Fruit fly (Drosophila melanogaster) whole organism, embryonic: ENCODE data around the gene CG16749.

ENCODE experiments used
- Bdp1 ChIP-seq: fragments of 200-800 bp; sonication (Bioruptor generic); optimal IDR thresholded peaks from 3 replicates; lab custom pipeline; 2016; ENCODE audit warnings: missing biosample characterization, missing genetic modification characterization
- CG1233 ChIP-seq: fragments of 200-800 bp; sonication (Bioruptor generic); optimal IDR thresholded peaks from 4 replicates; lab custom pipeline; 2018; ENCODE audit warnings: missing biosample characterization, mild to moderate bottlenecking, missing genetic modification characterization
- CG13296 ChIP-seq: fragments of 200-800 bp; sonication (Bioruptor generic); optimal IDR thresholded peaks from 3 replicates; lab custom pipeline; 2018; ENCODE audit warnings: missing biosample characterization, mild to moderate bottlenecking, missing genetic modification characterization
- CG14860 ChIP-seq: fragments of 200-800 bp; sonication (Bioruptor generic); IDR thresholded peaks from 3 replicates; pipeline ENCODE4 v1.3.6; 2022; ENCODE audit warnings: missing biosample characterization, missing genetic modification characterization; ENCODE audit not compliant: partially characterized antibody
- CG15011 ChIP-seq: fragments of 200-800 bp; sonication (Bioruptor generic); optimal IDR thresholded peaks from 3 replicates; lab custom pipeline; 2018; ENCODE audit warnings: missing biosample characterization, mild to moderate bottlenecking, missing genetic modification characterization
- CG17328 ChIP-seq: fragments of 200-800 bp; sonication (Bioruptor generic); IDR thresholded peaks from 2 replicates; pipeline ENCODE4 v1.3.6; 2022; ENCODE audit warnings: missing biosample characterization, missing genetic modification characterization
- CG17359 ChIP-seq: fragments of 200-800 bp; sonication (Bioruptor generic); optimal IDR thresholded peaks from 3 replicates; lab custom pipeline; 2018; ENCODE audit warnings: missing biosample characterization, mild to moderate bottlenecking, missing genetic modification characterization, moderate library complexity
- CG18262 ChIP-seq: fragments of 200-800 bp; optimal IDR thresholded peaks from 3 replicates; lab custom pipeline; 2019; ENCODE audit warnings: missing biosample characterization, mild to moderate bottlenecking, missing genetic modification characterization, moderate library complexity
- CG1832 ChIP-seq: fragments of 200-800 bp; sonication (Bioruptor generic); optimal IDR thresholded peaks from 2 replicates; lab custom pipeline; 2017; ENCODE audit warnings: missing biosample characterization, mild to moderate bottlenecking, missing genetic modification characterization, inconsistent platforms
- CG18599 ChIP-seq: fragments of 200-800 bp; sonication (Bioruptor generic); optimal IDR thresholded peaks from 3 replicates; lab custom pipeline; 2017; ENCODE audit warnings: missing biosample characterization, missing genetic modification characterization, mild to moderate bottlenecking, moderate library complexity, missing genetic modification reagents
- CG18764 ChIP-seq: fragments of 200-800 bp; sonication (Bioruptor generic); optimal IDR thresholded peaks from 3 replicates; lab custom pipeline; 2016; ENCODE audit warnings: missing biosample characterization, missing genetic modification characterization
- CG2202 ChIP-seq: fragments of 200-800 bp; sonication (Bioruptor generic); optimal IDR thresholded peaks from 2 replicates; lab custom pipeline; 2018; ENCODE audit warnings: missing biosample characterization, mild to moderate bottlenecking, missing genetic modification characterization
- CG2712 ChIP-seq: fragments of 200-800 bp; optimal IDR thresholded peaks from 3 replicates; lab custom pipeline; 2019; ENCODE audit warnings: missing biosample characterization, mild to moderate bottlenecking, missing genetic modification characterization, moderate library complexity
- CG30020 ChIP-seq: fragments of 200-800 bp; optimal IDR thresholded peaks from 2 replicates; lab custom pipeline; 2019; ENCODE audit warnings: missing biosample characterization, mild to moderate bottlenecking, missing genetic modification characterization, moderate library complexity
- CG31224 ChIP-seq: fragments of 200-800 bp; sonication (Bioruptor generic); IDR thresholded peaks from 2 replicates; pipeline ENCODE4 v1.3.6; 2022; ENCODE audit warnings: missing biosample characterization, missing genetic modification characterization
- CG31388 ChIP-seq: fragments of 200-800 bp; sonication (Bioruptor generic); optimal IDR thresholded peaks from 2 replicates; lab custom pipeline; 2016; ENCODE audit warnings: missing biosample characterization, missing genetic modification characterization
- CG42726 ChIP-seq: fragments of 200-800 bp; sonication (Bioruptor generic); IDR thresholded peaks from 2 replicates; pipeline ENCODE4 v1.3.6; 2022; ENCODE audit warnings: missing biosample characterization, missing genetic modification characterization; ENCODE audit not compliant: partially characterized antibody
- CG4424 ChIP-seq: fragments of 200-800 bp; sonication (Bioruptor generic); optimal IDR thresholded peaks from 3 replicates; lab custom pipeline; 2016; ENCODE audit warnings: missing biosample characterization, missing genetic modification characterization
- CG4854 ChIP-seq: fragments of 200-800 bp; sonication (Bioruptor generic); optimal IDR thresholded peaks from 2 replicates; lab custom pipeline; 2016; ENCODE audit warnings: missing biosample characterization, missing genetic modification characterization, inconsistent platforms
- CG6654 ChIP-seq: fragments of 200-800 bp; sonication (Bioruptor generic); optimal IDR thresholded peaks from 2 replicates; lab custom pipeline; 2017; ENCODE audit warnings: missing biosample characterization, mild to moderate bottlenecking, missing genetic modification characterization
- CG7963 ChIP-seq: fragments of 200-800 bp; sonication (Bioruptor generic); IDR thresholded peaks from 3 replicates; pipeline ENCODE4 v1.3.6; 2022; ENCODE audit warnings: missing biosample characterization, missing genetic modification characterization; ENCODE audit not compliant: partially characterized antibody
- CG8359 ChIP-seq: fragments of 200-800 bp; sonication (Bioruptor generic); optimal IDR thresholded peaks from 2 replicates; lab custom pipeline; 2017; ENCODE audit warnings: missing biosample characterization, mild to moderate bottlenecking, missing genetic modification characterization, borderline replicate concordance
- CG9932 ChIP-seq: fragments of 200-800 bp; sonication (Bioruptor generic); IDR thresholded peaks from 2 replicates; pipeline ENCODE4 v1.3.6; 2022; ENCODE audit warnings: missing biosample characterization, missing genetic modification characterization
- Deaf1 ChIP-seq: fragments of 200-800 bp; optimal IDR thresholded peaks from 3 replicates; lab custom pipeline; 2019; ENCODE audit warnings: missing biosample characterization, mild to moderate bottlenecking, missing genetic modification characterization, moderate library complexity
- Drgx ChIP-seq: fragments of 200-800 bp; sonication (Bioruptor generic); IDR thresholded peaks from 2 replicates; pipeline ENCODE4 v1.3.6; 2022; ENCODE audit warnings: missing biosample characterization, missing genetic modification characterization
- Hmr ChIP-seq: fragments of 200-800 bp; sonication (Bioruptor generic); optimal IDR thresholded peaks from 3 replicates; lab custom pipeline; 2017; ENCODE audit warnings: mild to moderate bottlenecking, missing biosample characterization, missing genetic modification reagents, missing genetic modification characterization
- Hsf ChIP-seq: fragments of 200-800 bp; sonication (Bioruptor generic); optimal IDR thresholded peaks from 3 replicates; lab custom pipeline; 2016; ENCODE audit warnings: missing biosample characterization, missing genetic modification characterization
- Med ChIP-seq: fragments of 200-800 bp; sonication (Bioruptor generic); peaks from one replicate; lab custom pipeline; 2016; ENCODE audit warnings: missing biosample characterization, missing genetic modification characterization, mild to moderate bottlenecking, inconsistent platforms, moderate library complexity
- Pdp1 ChIP-seq, 2 experiments: fragments of 200-800 bp; sonication (Bioruptor generic); optimal IDR thresholded peaks; 3 replicates each; lab custom pipeline; 2016; ENCODE audit warnings: missing biosample characterization in 2 of 2, missing genetic modification characterization in 2 of 2, mild to moderate bottlenecking in 1 of 2, moderate library complexity in 1 of 2
- Ravus ChIP-seq: fragments of 200-800 bp; sonication (Bioruptor generic); IDR thresholded peaks from 2 replicates; pipeline ENCODE4 v1.3.6; 2022; ENCODE audit warnings: missing biosample characterization, missing genetic modification characterization
- Rfx ChIP-seq: fragments of 200-800 bp; sonication (Bioruptor generic); IDR thresholded peaks from 2 replicates; pipeline ENCODE4 v1.3.6; 2022; ENCODE audit warnings: missing biosample characterization, missing genetic modification characterization
- Sox102F ChIP-seq: fragments of 200-800 bp; sonication (Bioruptor generic); optimal IDR thresholded peaks from 2 replicates; lab custom pipeline; 2018; ENCODE audit warnings: missing biosample characterization, mild to moderate bottlenecking, missing genetic modification characterization, moderate library complexity
- Sry-β ChIP-seq: fragments of 200-800 bp; sonication (Bioruptor generic); optimal IDR thresholded peaks from 2 replicates; lab custom pipeline; 2018; ENCODE audit warnings: missing biosample characterization, mild to moderate bottlenecking, missing genetic modification characterization, moderate library complexity
- Usf ChIP-seq: fragments of 200-800 bp; sonication (Bioruptor generic); optimal IDR thresholded peaks from 2 replicates; lab custom pipeline; 2017; ENCODE audit warnings: missing genotype, missing biosample characterization, missing genetic modification characterization
- YL-1 ChIP-seq: fragments of 200-800 bp; sonication (Bioruptor generic); optimal IDR thresholded peaks from 3 replicates; lab custom pipeline; 2017; ENCODE audit warnings: missing biosample characterization, mild to moderate bottlenecking, missing genetic modification characterization
- chinmo ChIP-seq: fragments of 200-800 bp; sonication (Bioruptor generic); IDR thresholded peaks from 4 replicates; pipeline ENCODE4 v1.3.6; 2022; ENCODE audit warnings: missing biosample characterization, missing genetic modification characterization; ENCODE audit not compliant: partially characterized antibody
- ci ChIP-seq: fragments of 200-800 bp; sonication (Bioruptor generic); IDR thresholded peaks from 3 replicates; pipeline ENCODE4 v1.3.6; 2022; ENCODE audit warnings: missing biosample characterization, missing genetic modification characterization
- eyg ChIP-seq: fragments of 200-800 bp; sonication (Bioruptor generic); optimal IDR thresholded peaks from 3 replicates; lab custom pipeline; 2016; ENCODE audit warnings: missing biosample characterization, missing genetic modification characterization
- hbn ChIP-seq: fragments of 200-800 bp; sonication (Bioruptor generic); IDR thresholded peaks from 2 replicates; pipeline ENCODE4 v1.3.6; 2022; ENCODE audit warnings: missing biosample characterization, missing genetic modification characterization; ENCODE audit not compliant: partially characterized antibody
- lilli ChIP-seq: fragments of 200-800 bp; sonication (Bioruptor generic); optimal IDR thresholded peaks from 3 replicates; lab custom pipeline; 2016; ENCODE audit warnings: missing biosample characterization, missing genetic modification characterization
- mld ChIP-seq: fragments of 200-800 bp; sonication (Bioruptor generic); IDR thresholded peaks from 3 replicates; pipeline ENCODE4 v1.3.6; 2022; ENCODE audit warnings: missing biosample characterization, missing genetic modification characterization; ENCODE audit not compliant: partially characterized antibody
- otp ChIP-seq: fragments of 200-800 bp; sonication (Bioruptor generic); IDR thresholded peaks from 3 replicates; pipeline ENCODE4, ENCODE4 v1.3.6; 2022; ENCODE audit warnings: missing biosample characterization, missing genetic modification characterization
- pho ChIP-seq: fragments of 200-800 bp; sonication (Bioruptor generic); optimal IDR thresholded peaks from 2 replicates; lab custom pipeline; 2016; ENCODE audit warnings: missing biosample characterization, missing genetic modification characterization
- pros ChIP-seq: fragments of 200-800 bp; sonication (Bioruptor generic); optimal IDR thresholded peaks from 3 replicates; lab custom pipeline; 2019; ENCODE audit warnings: missing biosample characterization, mild to moderate bottlenecking, missing genetic modification characterization, moderate library complexity
- ssp ChIP-seq: fragments of 200-800 bp; sonication (Bioruptor generic); IDR thresholded peaks from 2 replicates; pipeline ENCODE4 v1.3.6; 2022; ENCODE audit warnings: missing biosample characterization, missing genetic modification characterization
- tll ChIP-seq, 2 experiments: fragments of 200-800 bp in 1 of 2; fragments of >200 bp in 1 of 2; sonication (Bioruptor generic) in 1 of 2; optimal IDR thresholded peaks; 2 replicates each; lab custom pipeline; 2017 to 2019; ENCODE audit warnings: missing biosample characterization in 2 of 2, missing genetic modification characterization in 2 of 2, mild to moderate bottlenecking in 1 of 2, moderate library complexity in 1 of 2
- twi ChIP-seq: fragments of 200-800 bp; optimal IDR thresholded peaks from 2 replicates; lab custom pipeline; 2019; ENCODE audit warnings: missing biosample characterization, mild to moderate bottlenecking, missing genetic modification characterization, moderate library complexity
- vfl ChIP-seq: fragments of 200-800 bp; sonication (Bioruptor generic); optimal IDR thresholded peaks from 2 replicates; lab custom pipeline; 2016; ENCODE audit warnings: missing biosample characterization, missing genetic modification characterization
- wdn ChIP-seq: fragments of 200-800 bp; sonication (Bioruptor generic); IDR thresholded peaks from 2 replicates; pipeline ENCODE4 v1.3.6; 2022; ENCODE audit warnings: missing biosample characterization, missing genetic modification characterization
- zen ChIP-seq: fragments of 200-800 bp; sonication (Bioruptor generic); optimal IDR thresholded peaks from 3 replicates; lab custom pipeline; 2018; ENCODE audit warnings: missing biosample characterization, mild to moderate bottlenecking, missing genetic modification characterization, moderate library complexity

Gene CG16749

dm6 chr3R:9345904-9346303 is 14.2 kb upstream of the CG16749 start:
- TF ChIP-seq lilli (GFP tag; lab: Kevin White, UChicago) (no peak), CG18599 (no peak), CG9932 (GFP tag; lab: Robert Waterston, UW) (0 out of 2 replicates have a peak, but pooled peaks have one; percentile 7), vfl (no peak), CG18764 (GFP tag; lab: Kevin White, UChicago) (no peak), mld (GFP tag; lab: Robert Waterston, UW) (no peak), Hmr (GFP tag; lab: Kevin White, UChicago) (no peak), CG2712 (tag; lab: Kevin White, UChicago) (no peak), Med (GFP tag; lab: Kevin White, UChicago) (peak; percentile 41), eyg (GFP tag; lab: Kevin White, UChicago) (no peak), Deaf1 (tag; lab: Kevin White, UChicago) (no peak), wdn (GFP tag; lab: Robert Waterston, UW) (no peak), CG6654 (no peak), CG31224 (no peak), CG18262 (tag; lab: Kevin White, UChicago) (no peak), zen (tag; lab: Kevin White, UChicago) (no peak), pros (no peak), Usf (GFP tag; lab: Kevin White, UChicago) (no peak), Sox102F (no peak), CG1832 (GFP tag; lab: Kevin White, UChicago) (no peak), Rfx (GFP tag; lab: Robert Waterston, UW) (peak; percentile 16; the same call in 1 of the 2 replicates), CG1233 (no peak), chinmo (GFP tag; lab: Robert Waterston, UW) (0 out of 4 replicates have a peak, but pooled peaks have one; percentile 34), CG8359 (GFP tag; lab: Kevin White, UChicago) (no peak), CG4854 (no peak), YL-1 (GFP tag; lab: Kevin White, UChicago) (no peak), CG15011 (no peak), CG4424 (GFP tag; lab: Kevin White, UChicago) (no peak), CG31388 (no peak), Ravus (GFP tag; lab: Robert Waterston, UW) (no peak), Sry-β (GFP tag; lab: Kevin White, UChicago) (no peak), CG13296 (GFP tag; lab: Kevin White, UChicago) (no peak), hbn (GFP tag; lab: Robert Waterston, UW) (no peak), CG7963 (no peak), tll (GFP tag; optimal IDR thresholded peaks at IDR 0.05; lab: Kevin White, UChicago) (no peak), otp (GFP tag; lab: Robert Waterston, UW) (no peak), Hsf (GFP tag; lab: Kevin White, UChicago) (no peak), CG14860 (GFP tag; lab: Robert Waterston, UW) (no peak), ssp (no peak), twi (peak; percentile 89), CG17328 (GFP tag; lab: Robert Waterston, UW) (no peak), CG17359 (tag; lab: Kevin White, UChicago) (no peak), CG2202 (tag; lab: Kevin White, UChicago) (no peak), Bdp1 (no peak), Drgx (peak; percentile 30; the same call in 1 of the 2 replicates), pho (GFP tag; lab: Kevin White, UChicago) (no peak), CG42726 (GFP tag; lab: Robert Waterston, UW) (no peak), Pdp1 (GFP tag; optimal IDR thresholded peaks at IDR 0.05; lab: Kevin White, UChicago) (no peak), ci (GFP tag; lab: Robert Waterston, UW) (peak; percentile 20; the same call in 1 of the 3 replicates), CG30020 (tag; lab: Kevin White, UChicago) (no peak)
